Worm (Caenorhabditis elegans) whole organism, late embryonic: ENCODE measurements around the gene str-151.

Source experiments
- ceh-48 ChIP-seq: sonication (generic microtip); optimal IDR thresholded peaks from 2 replicates; lab custom pipeline; 2016; ENCODE audit warnings: missing genetic modification characterization, inconsistent platforms, missing compliant biosample characterization
- che-1 ChIP-seq: sonication (generic microtip); optimal IDR thresholded peaks from 2 replicates; lab custom pipeline; 2016; ENCODE audit warnings: mild to moderate bottlenecking, missing genetic modification characterization, missing compliant biosample characterization
- tbx-2 ChIP-seq: sonication (generic microtip); optimal IDR thresholded peaks from 2 replicates; lab custom pipeline; 2016; ENCODE audit warnings: missing genetic modification characterization, missing compliant biosample characterization

DNA sequence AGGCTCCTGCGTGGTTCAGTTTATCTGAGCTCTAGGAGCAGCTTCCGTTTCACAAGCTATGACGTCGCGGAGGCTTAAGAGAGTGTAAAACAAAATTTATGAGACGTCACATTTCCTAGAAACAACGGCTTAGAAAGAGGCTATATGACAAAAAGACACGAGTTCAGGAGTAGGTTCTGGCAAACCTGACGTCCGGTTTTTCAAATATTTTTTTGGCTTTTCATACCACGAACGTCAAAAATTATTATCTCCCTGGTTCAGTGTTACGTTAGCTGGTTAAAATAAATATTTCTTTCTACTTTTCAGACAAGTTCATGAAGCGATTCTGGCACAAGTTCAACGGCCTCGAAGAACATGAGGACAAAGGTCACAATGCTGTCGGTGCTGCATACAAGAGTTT, 48.2 kb upstream of the str-151 start, which contains the start of gene F36D3.16:
- no peak for TF ChIP-seq ceh-48 (tag; lab: Kevin White, UChicago)
- no peak for TF ChIP-seq che-1 (tag; lab: Kevin White, UChicago)
- no peak for TF ChIP-seq tbx-2
